Fruit fly (Drosophila melanogaster) whole organism, embryonic: Measurements from ENCODE around the gene Arp10.

Source experiments
- ATbp ChIP-seq: fragments of 200-800 bp; sonication (Bioruptor generic); optimal IDR thresholded peaks from 2 replicates; lab custom pipeline; 2017; ENCODE audit warnings: missing biosample characterization, mild to moderate bottlenecking, missing genetic modification characterization, missing genetic modification reagents
- Ada2b ChIP-seq: fragments of 200-800 bp; sonication (Bioruptor generic); IDR thresholded peaks from 2 replicates; pipeline ENCODE4 v1.3.6; 2022; ENCODE audit warnings: missing biosample characterization, missing genetic modification characterization
- Adf1 ChIP-seq: fragments of 200-800 bp; sonication (Bioruptor generic); IDR thresholded peaks from 2 replicates; pipeline ENCODE4 v1.3.6; 2022; ENCODE audit warnings: missing biosample characterization, missing genetic modification characterization
- CG10147 ChIP-seq: fragments of 200-800 bp; sonication (Bioruptor generic); optimal IDR thresholded peaks from 2 replicates; lab custom pipeline; 2019; ENCODE audit warnings: missing biosample characterization, mild to moderate bottlenecking, missing genetic modification characterization, moderate library complexity
- CG10267 ChIP-seq: fragments of 200-800 bp; sonication (Bioruptor generic); optimal IDR thresholded peaks from 2 replicates; lab custom pipeline; 2018; ENCODE audit warnings: missing biosample characterization, mild to moderate bottlenecking, missing genetic modification characterization, moderate library complexity
- CG10565 ChIP-seq: fragments of 200-800 bp; sonication (Bioruptor generic); optimal IDR thresholded peaks from 3 replicates; lab custom pipeline; 2016; ENCODE audit warnings: missing biosample characterization, mild to moderate bottlenecking, missing genetic modification characterization
- CG12155 ChIP-seq: fragments of 200-800 bp; sonication (Bioruptor generic); optimal IDR thresholded peaks from 3 replicates; lab custom pipeline; 2016; ENCODE audit warnings: missing biosample characterization, missing genetic modification characterization
- CG12942 ChIP-seq: fragments of 200-800 bp; sonication (Bioruptor generic); optimal IDR thresholded peaks from 3 replicates; lab custom pipeline; 2016; ENCODE audit warnings: missing biosample characterization, missing genetic modification characterization
- CG13287 ChIP-seq: fragments of 200-800 bp; sonication (Bioruptor generic); IDR thresholded peaks from 2 replicates; pipeline ENCODE4 v1.3.6; 2022; ENCODE audit warnings: missing biosample characterization, missing genetic modification characterization; ENCODE audit not compliant: partially characterized antibody
- CG14441 ChIP-seq: fragments of 200-800 bp; sonication (Bioruptor generic); IDR thresholded peaks from 2 replicates; pipeline ENCODE4 v1.3.6; 2022; ENCODE audit warnings: missing biosample characterization, missing genetic modification characterization
- CG15479 ChIP-seq: fragments of 200-800 bp; sonication (Bioruptor generic); optimal IDR thresholded peaks from 3 replicates; lab custom pipeline; 2019; ENCODE audit warnings: missing biosample characterization, mild to moderate bottlenecking, missing genetic modification characterization, moderate library complexity
- CG1647 ChIP-seq: fragments of 200-800 bp; sonication (Bioruptor generic); optimal IDR thresholded peaks from 3 replicates; lab custom pipeline; 2016; ENCODE audit warnings: missing biosample characterization, missing genetic modification characterization
- CG17328 ChIP-seq: fragments of 200-800 bp; sonication (Bioruptor generic); IDR thresholded peaks from 2 replicates; pipeline ENCODE4 v1.3.6; 2022; ENCODE audit warnings: missing biosample characterization, missing genetic modification characterization
- CG17568 ChIP-seq: fragments of 200-800 bp; sonication (Bioruptor generic); optimal IDR thresholded peaks from 2 replicates; lab custom pipeline; 2018; ENCODE audit warnings: missing biosample characterization, mild to moderate bottlenecking, missing genetic modification characterization, moderate library complexity
- CG1792 ChIP-seq: fragments of 200-800 bp; sonication (Bioruptor generic); optimal IDR thresholded peaks from 2 replicates; lab custom pipeline; 2016; ENCODE audit warnings: missing biosample characterization, missing genetic modification characterization
- CG18619 ChIP-seq: fragments of 200-800 bp; sonication (Bioruptor generic); optimal IDR thresholded peaks from 3 replicates; lab custom pipeline; 2017; ENCODE audit warnings: missing biosample characterization, mild to moderate bottlenecking, missing genetic modification characterization
- CG2120 ChIP-seq: fragments of 200-800 bp; sonication (Bioruptor generic); optimal IDR thresholded peaks from 3 replicates; lab custom pipeline; 2016; ENCODE audit warnings: missing biosample characterization, missing genetic modification characterization
- CG3847 ChIP-seq: fragments of 200-800 bp; sonication (Bioruptor generic); IDR thresholded peaks from 2 replicates; pipeline ENCODE4 v1.3.6; 2022; ENCODE audit warnings: missing biosample characterization, missing genetic modification characterization
- CG43689 ChIP-seq: fragments of 200-800 bp; sonication (Bioruptor generic); IDR thresholded peaks from 2 replicates; pipeline ENCODE4 v1.3.6; 2022; ENCODE audit warnings: missing biosample characterization, missing genetic modification characterization
- CG4404 ChIP-seq: fragments of 200-800 bp; sonication (Bioruptor generic); IDR thresholded peaks from 2 replicates; pipeline ENCODE4 v1.3.6; 2022; ENCODE audit warnings: missing biosample characterization, missing genetic modification characterization
- CG6854 ChIP-seq: fragments of 200-800 bp; sonication (Bioruptor generic); optimal IDR thresholded peaks from 3 replicates; lab custom pipeline; 2017; ENCODE audit warnings: missing biosample characterization, mild to moderate bottlenecking, missing genetic modification characterization
- CG8281 ChIP-seq: fragments of 200-800 bp; sonication (Bioruptor generic); optimal IDR thresholded peaks from 2 replicates; lab custom pipeline; 2018; ENCODE audit warnings: missing biosample characterization, mild to moderate bottlenecking, missing genetic modification characterization, moderate library complexity
- Dll ChIP-seq: fragments of 200-800 bp; sonication (Bioruptor generic); IDR thresholded peaks from 4 replicates; pipeline ENCODE4 v1.3.6; 2022; ENCODE audit warnings: missing biosample characterization, missing genetic modification characterization; ENCODE audit not compliant: partially characterized antibody
- Dp ChIP-seq: fragments of 200-800 bp; sonication (Bioruptor generic); optimal IDR thresholded peaks from 2 replicates; lab custom pipeline; 2018; ENCODE audit warnings: missing biosample characterization, mild to moderate bottlenecking, missing genetic modification characterization, moderate library complexity
- Dref ChIP-seq: fragments of 200-800 bp; sonication (Bioruptor generic); IDR thresholded peaks from 2 replicates; pipeline ENCODE4 v1.3.6; 2022; ENCODE audit warnings: missing biosample characterization, missing genetic modification characterization
- Gsc ChIP-seq: fragments of 200-800 bp; sonication (Bioruptor generic); IDR thresholded peaks from 2 replicates; pipeline ENCODE4 v1.3.6; 2022; ENCODE audit warnings: missing biosample characterization, missing genetic modification characterization
- H15 ChIP-seq: fragments of 200-800 bp; sonication (Bioruptor generic); IDR thresholded peaks from 3 replicates; pipeline ENCODE4 v1.3.6; 2022; ENCODE audit warnings: missing biosample characterization, missing genetic modification characterization
- HHEX ChIP-seq: fragments of 200-800 bp; sonication (Bioruptor generic); optimal IDR thresholded peaks from 3 replicates; lab custom pipeline; 2017; ENCODE audit warnings: missing biosample characterization, mild to moderate bottlenecking, missing genetic modification characterization, missing genetic modification reagents
- Lhr ChIP-seq: fragments of 200-800 bp; sonication (Bioruptor generic); optimal IDR thresholded peaks from 3 replicates; lab custom pipeline; 2017; ENCODE audit warnings: mild to moderate bottlenecking, missing biosample characterization, missing genetic modification reagents, missing genetic modification characterization
- Myb ChIP-seq: fragments of 200-800 bp; sonication (Bioruptor generic); optimal IDR thresholded peaks from 2 replicates; lab custom pipeline; 2016; ENCODE audit warnings: missing biosample characterization, missing genetic modification characterization
- NfI ChIP-seq: fragments of 200-800 bp; sonication (Bioruptor generic); optimal IDR thresholded peaks from 3 replicates; lab custom pipeline; 2018; ENCODE audit warnings: missing biosample characterization, mild to moderate bottlenecking, missing genetic modification characterization, moderate library complexity
- Tbp ChIP-seq: fragments of >200 bp; optimal IDR thresholded peaks from 2 replicates; lab custom pipeline; 2018; ENCODE audit warnings: missing biosample characterization, missing genetic modification characterization
- abd-A ChIP-seq: fragments of 200-800 bp; sonication (Bioruptor generic); optimal IDR thresholded peaks from 3 replicates; lab custom pipeline; 2019; ENCODE audit warnings: missing biosample characterization, mild to moderate bottlenecking, missing genetic modification characterization, moderate library complexity
- bcd ChIP-seq: fragments of 200-800 bp; sonication (Bioruptor generic); optimal IDR thresholded peaks from 2 replicates; lab custom pipeline; 2017; ENCODE audit warnings: missing biosample characterization, mild to moderate bottlenecking, missing genetic modification characterization
- bsh ChIP-seq, 2 experiments: fragments of 200-800 bp; sonication (Bioruptor generic); optimal IDR thresholded peaks; 2 replicates each; lab custom pipeline; 2017 to 2018; ENCODE audit warnings: mild to moderate bottlenecking in 2 of 2, missing biosample characterization in 2 of 2, missing genetic modification characterization in 2 of 2, moderate library complexity in 1 of 2
- croc ChIP-seq: fragments of 200-800 bp; sonication (Bioruptor generic); conservative IDR thresholded peaks from 3 replicates; pipeline ENCODE4 v1.3.6; 2022; ENCODE audit warnings: missing biosample characterization, missing genetic modification characterization
- crp ChIP-seq, 2 experiments: fragments of 200-800 bp; sonication (Bioruptor generic); optimal IDR thresholded peaks; 2 replicates in 1 of 2; 3 replicates in 1 of 2; lab custom pipeline; 2017; ENCODE audit warnings: missing biosample characterization in 2 of 2, missing genetic modification characterization in 2 of 2, mild to moderate bottlenecking in 1 of 2, moderate library complexity in 1 of 2
- dysf ChIP-seq: fragments of 200-800 bp; sonication (Bioruptor generic); IDR thresholded peaks from 3 replicates; pipeline ENCODE4 v1.3.6; 2022; ENCODE audit warnings: missing biosample characterization, missing genetic modification characterization
- ewg ChIP-seq: fragments of 200-800 bp; sonication (Bioruptor generic); optimal IDR thresholded peaks from 3 replicates; lab custom pipeline; 2017; ENCODE audit warnings: mild to moderate bottlenecking, missing biosample characterization, missing genetic modification reagents, missing genetic modification characterization
- hkb ChIP-seq, 2 experiments: fragments of 200-800 bp in 1 of 2; fragments of >200 bp in 1 of 2; sonication (Bioruptor generic) in 1 of 2; IDR thresholded peaks in 1 of 2; optimal IDR thresholded peaks in 1 of 2; 2 replicates each; pipeline versions ENCODE4 v1.3.6 to Lab custom; 2017 to 2022; ENCODE audit warnings: missing biosample characterization in 1 of 2, missing genetic modification characterization in 1 of 2
- jigr1 ChIP-seq: fragments of 200-800 bp; sonication (Bioruptor generic); IDR thresholded peaks from 3 replicates; pipeline ENCODE4 v1.3.6; 2022; ENCODE audit warnings: missing biosample characterization, missing genetic modification characterization
- kay ChIP-seq: fragments of 200-800 bp; sonication (Bioruptor generic); optimal IDR thresholded peaks from 2 replicates; lab custom pipeline; 2016; ENCODE audit warnings: missing biosample characterization, missing genetic modification characterization
- mirr ChIP-seq: fragments of 200-800 bp; sonication (Bioruptor generic); optimal IDR thresholded peaks from 3 replicates; lab custom pipeline; 2018; ENCODE audit warnings: missing biosample characterization, mild to moderate bottlenecking, missing genetic modification characterization
- nom ChIP-seq: fragments of 200-800 bp; sonication (Bioruptor generic); optimal IDR thresholded peaks from 2 replicates; lab custom pipeline; 2017; ENCODE audit warnings: missing biosample characterization, missing genetic modification characterization, mild to moderate bottlenecking, moderate library complexity, missing genetic modification reagents
- peb ChIP-seq: fragments of 200-800 bp; sonication (Bioruptor generic); IDR thresholded peaks from 2 replicates; pipeline ENCODE4 v1.3.6; 2022; ENCODE audit warnings: missing biosample characterization, missing genetic modification characterization
- phol ChIP-seq: fragments of 200-800 bp; sonication (Bioruptor generic); optimal IDR thresholded peaks from 3 replicates; lab custom pipeline; 2018; ENCODE audit warnings: missing biosample characterization, mild to moderate bottlenecking, missing genetic modification characterization, moderate library complexity
- rib ChIP-seq: fragments of 200-800 bp; sonication (Bioruptor generic); IDR thresholded peaks from 2 replicates; pipeline ENCODE4 v1.3.6; 2022; ENCODE audit warnings: missing biosample characterization, missing genetic modification characterization
- sim ChIP-seq: fragments of 200-800 bp; sonication (Bioruptor generic); IDR thresholded peaks from 2 replicates; pipeline ENCODE4 v1.3.6; 2022; ENCODE audit warnings: missing biosample characterization, missing genetic modification characterization
- slp2 ChIP-seq: fragments of 200-800 bp; sonication (Bioruptor generic); optimal IDR thresholded peaks from 2 replicates; lab custom pipeline; 2016; ENCODE audit warnings: missing biosample characterization, missing genetic modification characterization
- vvl ChIP-seq: fragments of 200-800 bp; sonication (Bioruptor generic); IDR thresholded peaks from 2 replicates; pipeline ENCODE4 v1.3.6; 2022; ENCODE audit warnings: missing biosample characterization, missing genetic modification characterization

Gene Arp10

dm6 chrX:19608042-19608609 lies 37.9 kb downstream of the Arp10 start (continued):
- TF ChIP-seq CG15479 (GFP tag; lab: Kevin White, UChicago) (no peak), croc (no peak), bsh (GFP tag; optimal IDR thresholded peaks at IDR 0.05; lab: Kevin White, UChicago) (no peak), CG17568 (GFP tag; lab: Kevin White, UChicago) (no peak), CG18619 (GFP tag; lab: Kevin White, UChicago) (no peak), Myb (GFP tag; lab: Kevin White, UChicago) (no peak), CG1792 (no peak), rib (GFP tag; lab: Robert Waterston, UW) (no peak), CG1647 (GFP tag; lab: Kevin White, UChicago) (no peak), jigr1 (no peak), CG3847 (GFP tag; lab: Robert Waterston, UW) (no peak), hkb (optimal IDR thresholded peaks at IDR 0.05; lab: Kevin White, UChicago) (no peak), hkb (GFP tag; IDR thresholded peaks at IDR 0.05; lab: Robert Waterston, UW) (no peak), vvl (GFP tag; lab: Robert Waterston, UW) (no peak), peb (GFP tag; lab: Robert Waterston, UW) (no peak), nom (GFP tag; lab: Kevin White, UChicago) (peak; percentile 26), Lhr (no peak), Dll (GFP tag; lab: Robert Waterston, UW) (peak; percentile 57; the same call in 3 of the 4 replicates), CG4404 (GFP tag; lab: Robert Waterston, UW) (no peak), CG12942 (no peak), H15 (GFP tag; lab: Robert Waterston, UW) (no peak), CG8281 (tag; lab: Kevin White, UChicago) (no peak), Ada2b (GFP tag; lab: Robert Waterston, UW) (no peak), ewg (GFP tag; lab: Kevin White, UChicago) (no peak), kay (GFP tag; lab: Kevin White, UChicago) (no peak), CG14441 (GFP tag; lab: Robert Waterston, UW) (no peak), abd-A (tag; lab: Kevin White, UChicago) (no peak), Adf1 (GFP tag; lab: Robert Waterston, UW) (peak; percentile 13; the same call in 1 of the 2 replicates), NfI (GFP tag; lab: Kevin White, UChicago) (no peak), Dref (GFP tag; lab: Robert Waterston, UW) (peak; percentile 58), HHEX (GFP tag; lab: Kevin White, UChicago) (no peak), bcd (no peak), ATbp (GFP tag; lab: Kevin White, UChicago) (no peak), CG10267 (no peak), CG43689 (no peak), CG2120 (GFP tag; lab: Kevin White, UChicago) (no peak), CG17328 (GFP tag; lab: Robert Waterston, UW) (no peak), dysf (GFP tag; lab: Robert Waterston, UW) (no peak), Gsc (GFP tag; lab: Robert Waterston, UW) (no peak), CG13287 (GFP tag; lab: Robert Waterston, UW) (peak; percentile 60), CG10565 (GFP tag; lab: Kevin White, UChicago) (no peak), slp2 (GFP tag; lab: Kevin White, UChicago) (no peak), phol (tag; lab: Kevin White, UChicago) (peak; percentile 31), CG6854 (GFP tag; lab: Kevin White, UChicago) (peak; percentile 16), CG12155 (GFP tag; lab: Kevin White, UChicago) (no peak), CG10147 (GFP tag; lab: Kevin White, UChicago) (no peak), mirr (GFP tag; lab: Kevin White, UChicago) (peak; percentile 65), crp (GFP tag; optimal IDR thresholded peaks at IDR 0.05; lab: Kevin White, UChicago) (no peak), Dp (GFP tag; lab: Kevin White, UChicago) (no peak), sim (GFP tag; lab: Robert Waterston, UW) (no peak), Tbp (GFP tag; lab: Kevin White, UChicago) (no peak)
